Worm (Caenorhabditis elegans) whole organism, L4/young adult: ENCODE results near the gene srh-100.
"Not testable (repeated sequence)": the region's sequence is repeated elsewhere in the genome, so short reads cannot be mapped to it uniquely, and the experiment has no call there.

Experiments used
- W03F9.2 ChIP-seq: fragments of 150-350 bp; optimal IDR thresholded peaks from 2 replicates; lab custom pipeline; 2014; ENCODE audit warnings: missing biosample characterization, missing genetic modification characterization
- dao-5 ChIP-seq: sonication (generic microtip); optimal IDR thresholded peaks from 2 replicates; lab custom pipeline; 2016; ENCODE audit warnings: missing genotype, missing genetic modification characterization, moderate library complexity, missing compliant biosample characterization
- him-1 ChIP-seq: sonication (generic microtip); optimal IDR thresholded peaks from 2 replicates; lab custom pipeline; 2016; ENCODE audit warnings: missing genotype, missing genetic modification reagents, missing genetic modification characterization, missing compliant biosample characterization

Gene srh-100

DNA sequence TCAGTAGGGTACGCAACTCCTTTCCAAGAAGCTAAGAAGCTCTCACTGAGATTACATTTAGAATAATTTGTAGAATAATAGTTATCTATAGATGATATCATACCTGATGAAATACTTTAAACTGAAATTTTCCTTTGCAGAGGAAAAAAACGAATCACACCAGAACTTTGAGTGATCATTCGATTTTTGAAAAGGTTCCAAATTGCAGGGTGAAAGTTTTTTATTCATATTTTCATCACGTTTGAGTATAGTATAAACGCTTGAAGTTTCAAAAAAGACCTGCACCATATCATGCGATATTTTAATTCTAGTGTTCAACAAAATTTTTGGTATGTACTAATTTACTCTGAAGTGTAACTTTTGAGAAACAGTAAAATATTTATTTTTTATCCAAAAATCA, at the start of gene srh-100:
srh-100 (minus strand) TSS at position 101 of the 400 bp plus-strand sequence.
- no peak for TF ChIP-seq dao-5 (tag; lab: Kevin White, UChicago)
- no peak for TF ChIP-seq him-1 (tag; lab: Kevin White, UChicago)
- TF ChIP-seq W03F9.2 (tag; lab: Kevin White, UChicago): no peak

DNA sequence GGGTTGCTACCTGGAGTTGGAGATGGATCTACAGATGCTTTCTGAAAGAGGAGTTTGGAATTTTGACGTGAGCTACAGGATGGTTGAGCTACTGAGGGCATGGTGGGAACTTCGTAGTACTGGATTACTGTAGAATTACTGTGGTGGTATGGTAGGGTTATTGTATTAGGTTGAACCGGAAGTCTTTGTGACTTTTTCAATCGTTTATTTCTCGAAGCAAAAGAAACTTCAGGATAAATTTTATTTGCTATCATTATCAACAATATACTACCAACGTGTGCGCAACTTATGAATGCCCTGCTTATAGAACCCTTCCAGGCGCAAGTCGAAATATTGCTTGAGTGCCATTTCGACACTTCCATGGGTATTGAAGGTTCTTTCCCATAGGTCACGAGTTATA, 47.1 kb upstream of the srh-100 start, which contains the start of gene T24E12.6:
T24E12.6 (minus strand) TSS at position 101 of the 400 bp plus-strand sequence.
- not testable (repeated sequence) for TF ChIP-seq dao-5, W03F9.2, him-1 (tag; lab: Kevin White, UChicago)

DNA sequence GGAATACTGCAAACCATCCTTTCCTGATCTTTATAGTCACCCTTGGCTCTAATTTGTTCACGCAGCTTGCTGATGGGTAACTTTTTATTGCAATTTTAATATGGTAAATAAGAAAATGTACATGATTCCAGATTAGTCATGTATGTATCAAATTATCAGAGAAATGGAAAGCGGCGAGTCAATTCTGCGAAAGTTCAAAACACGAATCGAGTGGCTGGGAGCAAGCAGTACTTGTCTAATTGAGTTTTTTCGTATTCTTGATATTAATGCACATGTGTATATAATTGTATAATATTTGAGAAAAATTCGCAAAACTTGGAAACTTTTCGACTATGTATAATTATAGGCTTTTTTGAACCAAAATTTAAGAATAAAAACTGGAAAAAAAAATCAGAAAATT, 44.5 kb upstream of the srh-100 start, which contains the start of gene T24E12.12:
T24E12.12 (plus strand) TSS at position 281 of the 400 bp plus-strand sequence.
- TF ChIP-seq him-1 (tag; lab: Kevin White, UChicago): no peak
- no peak for TF ChIP-seq W03F9.2 (tag; lab: Kevin White, UChicago)
- TF ChIP-seq dao-5 (tag; lab: Kevin White, UChicago): no peak

DNA sequence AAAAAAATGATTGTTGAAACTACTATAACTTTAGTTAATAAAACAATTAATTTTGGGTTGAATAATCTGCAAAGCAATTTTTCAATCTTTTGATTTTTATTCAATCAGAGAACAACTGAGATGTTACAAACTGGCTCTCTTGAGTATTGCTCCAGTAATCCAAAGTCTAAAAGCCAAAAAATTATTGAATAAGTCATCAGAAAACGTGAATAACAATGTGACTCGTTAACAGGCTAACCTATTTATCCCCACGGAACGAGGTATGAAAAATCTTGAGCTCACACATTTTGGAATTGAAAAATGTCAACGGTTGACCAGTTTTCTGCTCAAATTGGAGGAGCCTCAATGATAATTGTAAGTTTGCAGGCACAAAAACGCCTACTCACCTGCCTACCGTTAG, 43.0 kb upstream of the srh-100 start, which contains the start of gene srx-111:
srx-111 (plus strand) TSS at position 301 of the 400 bp plus-strand sequence.
- TF ChIP-seq dao-5 (tag; lab: Kevin White, UChicago): no peak
- TF ChIP-seq W03F9.2 (tag; lab: Kevin White, UChicago): no peak
- no peak for TF ChIP-seq him-1 (tag; lab: Kevin White, UChicago)

DNA sequence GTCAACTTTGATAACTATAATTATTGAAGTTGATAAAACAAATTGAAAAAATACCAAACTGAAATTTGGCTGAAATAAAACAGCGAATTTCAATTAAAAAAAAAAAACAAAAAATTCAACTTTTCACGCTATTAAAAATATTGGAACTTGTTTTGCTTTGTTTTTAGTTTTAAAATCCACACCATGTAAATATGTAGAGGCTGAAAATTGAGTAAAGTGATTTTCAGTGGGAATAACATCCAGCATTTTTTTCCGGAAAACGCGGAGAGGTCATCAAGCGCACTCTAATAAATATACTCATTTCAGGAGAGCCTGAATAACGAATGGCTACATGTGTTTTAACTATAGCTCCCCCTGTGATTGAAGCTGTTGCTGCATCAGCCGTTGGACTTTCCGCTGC, 39.1 kb upstream of the srh-100 start, which contains the start of gene rcd-1:
rcd-1 (plus strand) TSS at position 301 of the 400 bp plus-strand sequence.
- no peak for TF ChIP-seq W03F9.2 (tag; lab: Kevin White, UChicago)

DNA sequence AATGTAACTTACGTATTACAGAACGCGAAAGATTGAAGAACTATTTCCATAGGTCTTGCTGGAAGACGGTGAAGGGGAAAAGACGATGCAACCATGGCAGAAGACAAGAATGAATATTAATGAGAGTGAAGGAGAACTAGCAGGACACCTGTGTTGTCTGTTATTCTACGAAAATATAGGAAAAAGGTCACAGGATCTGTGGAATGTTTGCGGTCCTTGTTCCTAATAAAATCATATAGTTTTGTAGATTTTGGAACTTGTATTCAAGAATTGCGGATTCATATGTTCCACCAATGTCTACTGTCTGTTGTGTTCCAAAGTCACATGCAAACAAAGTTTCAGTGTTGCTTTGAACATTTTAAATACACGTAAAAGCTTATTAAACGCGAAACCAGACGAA, 37.7 kb upstream of the srh-100 start, which contains the start of gene sdz-11:
sdz-11 (minus strand) TSS at position 101 of the 400 bp plus-strand sequence.
- no peak for TF ChIP-seq W03F9.2 (tag; lab: Kevin White, UChicago)
- no peak for TF ChIP-seq dao-5 (tag; lab: Kevin White, UChicago)
- no peak for TF ChIP-seq him-1 (tag; lab: Kevin White, UChicago)

DNA sequence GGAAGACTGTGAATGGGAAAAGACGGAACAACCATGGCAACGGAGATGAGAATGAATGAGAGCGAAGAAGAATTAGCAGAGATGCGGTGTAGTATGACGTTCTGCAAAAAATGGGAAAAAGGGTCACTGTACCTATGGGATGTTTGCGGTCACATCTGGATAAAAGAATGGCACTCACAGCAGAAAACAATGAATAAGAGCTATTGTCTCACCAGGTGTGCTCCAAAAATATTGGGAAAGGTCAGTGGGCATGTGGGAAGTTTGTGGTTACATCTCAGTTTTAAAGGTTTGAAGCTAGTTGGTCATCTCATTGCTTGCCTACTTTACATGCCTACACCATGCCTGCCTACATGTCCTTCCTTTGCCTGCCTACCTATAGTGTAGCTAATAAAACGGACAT, 36.2 kb upstream of the srh-100 start, which contains the start of gene fbxb-91:
fbxb-91 (minus strand) TSS at position 101 of the 400 bp plus-strand sequence.
- TF ChIP-seq W03F9.2 (tag; lab: Kevin White, UChicago) (no peak), dao-5 (tag; lab: Kevin White, UChicago) (no peak), him-1 (tag; lab: Kevin White, UChicago) (no peak)

DNA sequence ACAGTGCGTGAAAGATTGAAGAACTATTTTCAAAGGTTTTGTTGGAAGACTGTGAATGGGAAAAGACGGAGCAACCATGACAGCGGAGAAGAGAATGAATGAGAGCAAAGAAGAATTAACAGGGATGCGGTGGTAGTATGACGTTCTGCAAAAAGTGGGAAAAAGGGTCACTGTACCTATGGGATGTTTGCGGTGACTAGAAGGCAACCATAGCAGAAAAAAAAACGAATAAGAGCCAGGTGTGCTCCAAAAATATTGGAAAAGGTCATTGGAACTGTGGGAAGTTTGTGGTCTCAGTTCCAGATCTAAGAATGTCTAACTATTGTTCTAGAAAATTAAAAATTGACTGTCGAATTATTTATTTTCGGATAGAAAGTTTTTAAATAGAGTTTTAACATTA, 34.2 kb upstream of the srh-100 start, which contains the start of gene fbxb-90:
fbxb-90 (minus strand) TSS at position 101 of the 400 bp plus-strand sequence.
- no peak for TF ChIP-seq W03F9.2 (tag; lab: Kevin White, UChicago)
- no peak for TF ChIP-seq him-1 (tag; lab: Kevin White, UChicago)
- TF ChIP-seq dao-5 (tag; lab: Kevin White, UChicago): no peak

DNA sequence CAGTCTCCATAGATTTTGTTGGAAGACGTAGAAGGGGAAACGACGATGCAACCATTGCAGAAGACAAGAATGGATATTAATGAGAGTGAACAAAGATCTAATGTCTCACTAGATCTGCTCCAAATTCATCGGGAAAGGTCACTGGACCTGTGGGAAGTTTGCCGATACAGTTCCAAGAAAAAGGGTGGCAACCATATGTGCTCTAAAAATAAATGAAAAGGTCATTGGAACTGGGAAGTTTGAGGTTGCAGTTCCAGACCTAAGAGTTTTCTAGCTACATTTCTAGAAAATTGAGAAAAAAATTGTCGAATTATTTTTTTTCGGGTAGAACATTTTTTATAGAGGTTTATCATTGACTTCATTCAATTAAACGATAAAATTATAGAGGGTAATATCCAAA, 32.9 kb upstream of the srh-100 start, which contains the start of gene fbxb-92:
fbxb-92 (minus strand) TSS at position 101 of the 400 bp plus-strand sequence.
- no peak for TF ChIP-seq dao-5 (tag; lab: Kevin White, UChicago)
- TF ChIP-seq W03F9.2 (tag; lab: Kevin White, UChicago): no peak
- TF ChIP-seq him-1 (tag; lab: Kevin White, UChicago): no peak

DNA sequence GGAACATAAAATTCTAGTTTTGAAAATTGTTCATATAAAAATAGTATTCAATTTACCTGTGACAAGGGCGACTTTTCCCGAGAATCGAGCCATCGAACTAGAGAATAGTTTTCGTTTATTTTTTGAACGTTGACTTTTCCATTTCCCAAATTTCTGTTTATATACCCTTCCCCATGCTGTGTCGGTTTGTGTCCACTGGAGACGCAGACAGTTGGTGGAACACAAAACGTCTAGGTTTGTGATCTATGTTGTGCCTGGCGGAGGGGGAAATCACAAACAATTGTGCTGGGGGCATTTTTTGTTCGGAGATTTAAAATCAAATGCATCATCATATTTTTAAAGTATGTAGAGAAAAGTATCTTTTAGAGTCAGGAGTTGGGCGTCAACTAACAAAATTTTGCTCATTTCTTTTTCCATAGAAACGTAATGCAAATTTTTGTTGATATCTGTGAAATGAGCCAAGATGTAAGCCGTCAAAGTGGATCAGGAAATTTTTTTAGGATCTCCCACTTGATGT, 29.2 kb upstream of the srh-100 start, which contains the start of gene nta-1:
nta-1 (minus strand) TSS at position 131 of the 517 bp plus-strand sequence.
- TF ChIP-seq W03F9.2 (tag; lab: Kevin White, UChicago): no peak
- no peak for TF ChIP-seq dao-5 (tag; lab: Kevin White, UChicago)
- TF ChIP-seq him-1 (tag; lab: Kevin White, UChicago): no peak

DNA sequence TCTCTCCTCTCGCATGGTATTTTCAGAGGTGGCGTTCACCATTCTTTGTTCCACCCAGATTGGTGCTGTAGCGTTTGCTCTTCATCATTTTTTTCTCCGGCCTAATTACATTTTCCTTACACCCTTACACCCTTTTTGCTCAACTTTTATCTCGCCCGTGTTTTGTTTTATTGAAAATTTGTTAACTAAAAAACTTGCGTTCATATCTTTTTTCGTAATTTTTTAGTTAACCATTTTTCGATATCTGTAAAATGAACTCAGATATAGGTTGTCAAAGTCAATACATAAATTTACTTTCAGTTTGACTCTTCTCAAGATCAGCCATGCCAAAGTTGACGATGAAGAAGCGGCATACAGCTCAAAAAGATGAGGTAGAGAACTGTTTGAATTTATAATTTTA, 27.1 kb upstream of the srh-100 start, which contains the start of gene F12E12.1:
F12E12.1 (plus strand) TSS at position 301 of the 400 bp plus-strand sequence.
- TF ChIP-seq him-1 (tag; lab: Kevin White, UChicago) (no peak), W03F9.2 (tag; lab: Kevin White, UChicago) (no peak), dao-5 (tag; lab: Kevin White, UChicago) (no peak)

DNA sequence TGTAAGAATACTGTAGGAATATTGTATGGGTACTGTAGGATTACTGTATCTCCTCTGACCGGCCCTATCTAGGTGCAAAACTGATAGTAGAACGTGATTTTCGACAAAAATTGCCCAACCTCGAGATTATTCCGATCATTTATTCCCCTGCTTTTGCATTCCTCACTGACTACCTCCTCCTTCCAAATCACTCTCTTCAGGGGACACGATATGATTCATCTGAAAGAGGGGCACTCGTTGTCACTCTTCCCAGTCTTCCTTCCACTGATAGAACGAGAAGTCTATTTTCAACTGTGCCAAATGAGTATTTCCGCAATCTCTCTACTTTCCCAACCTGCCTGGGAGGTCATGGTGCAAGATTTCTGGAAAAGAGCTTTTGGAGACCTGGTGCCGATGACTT, 25.2 kb upstream of the srh-100 start, which contains the start of gene F12E12.2:
F12E12.2 (plus strand) TSS at position 301 of the 400 bp plus-strand sequence.
- no peak for TF ChIP-seq W03F9.2 (tag; lab: Kevin White, UChicago)
- no peak for TF ChIP-seq dao-5 (tag; lab: Kevin White, UChicago)
- TF ChIP-seq him-1 (tag; lab: Kevin White, UChicago): no peak

DNA sequence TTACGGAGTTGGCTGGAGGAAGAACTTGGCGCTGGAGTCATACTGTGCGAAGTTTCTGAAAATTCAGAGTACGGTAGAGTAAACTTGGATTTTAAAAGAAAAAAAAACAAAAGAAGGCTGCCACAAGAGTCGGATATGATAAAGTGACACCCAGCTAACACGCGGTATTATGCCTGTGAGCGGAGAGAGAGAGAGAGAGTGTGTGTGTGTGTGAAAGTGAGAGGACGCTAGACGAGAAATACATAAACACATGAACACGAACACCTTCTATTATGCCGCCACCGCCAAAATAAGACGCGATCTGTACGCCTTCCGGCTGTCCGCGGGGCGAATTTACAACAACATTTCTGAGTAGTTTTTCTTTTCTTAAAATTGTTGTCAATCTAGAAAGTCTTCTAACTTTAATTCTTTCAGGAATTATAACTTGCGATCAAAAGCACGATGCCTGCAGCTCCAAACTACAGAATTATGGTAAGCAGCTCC, 22.4 kb upstream of the srh-100 start, which contains the start of gene F12E12.6:
F12E12.6 (minus strand) TSS at position 51 of the 483 bp plus-strand sequence.
- no peak for TF ChIP-seq him-1 (tag; lab: Kevin White, UChicago)
- TF ChIP-seq W03F9.2 (tag; lab: Kevin White, UChicago): no peak
- TF ChIP-seq dao-5 (tag; lab: Kevin White, UChicago): no peak
